Worm (Caenorhabditis elegans) whole organism, early embryonic: ENCODE measurements around the gene rml-3.

Experiments
- aly-1 ChIP-seq: sonication (generic microtip); optimal IDR thresholded peaks from 2 replicates; lab custom pipeline; 2016; ENCODE audit warnings: missing genetic modification characterization, missing compliant biosample characterization
- ama-1 ChIP-seq: fragments of 150-350 bp; optimal IDR thresholded peaks from 2 replicates; lab custom pipeline; 2014
- ceh-13 ChIP-seq: fragments of 200-800 bp; sonication (Bioruptor generic); optimal IDR thresholded peaks from 2 replicates; lab custom pipeline; 2018; ENCODE audit warnings: mild to moderate bottlenecking, missing genetic modification characterization, missing compliant biosample characterization
- ceh-36 ChIP-seq: sonication (generic microtip); optimal IDR thresholded peaks from 2 replicates; lab custom pipeline; 2016; ENCODE audit warnings: missing genetic modification characterization, inconsistent platforms, missing compliant biosample characterization
- hmg-4 ChIP-seq: fragments of 200-800 bp; sonication (Bioruptor generic); optimal IDR thresholded peaks from 2 replicates; lab custom pipeline; 2018; ENCODE audit warnings: mild to moderate bottlenecking, missing genetic modification characterization, missing compliant biosample characterization
- hnd-1 ChIP-seq: sonication (generic microtip); optimal IDR thresholded peaks from 2 replicates; lab custom pipeline; 2016; ENCODE audit warnings: missing genetic modification characterization, missing compliant biosample characterization
- pes-1 ChIP-seq: fragments of 200-800 bp; sonication (Bioruptor generic); IDR thresholded peaks from 2 replicates; pipeline ENCODE4 v1.3.6; 2022; ENCODE audit warnings: missing genetic modification reagents, missing genetic modification characterization, missing compliant biosample characterization
- scrt-1 ChIP-seq: fragments of 200-800 bp; sonication (Bioruptor generic); IDR thresholded peaks from 2 replicates; pipeline ENCODE4 v1.3.6; 2022; ENCODE audit warnings: missing genetic modification characterization, missing compliant biosample characterization
- tbx-11 ChIP-seq: fragments of 200-800 bp; sonication (Bioruptor generic); IDR thresholded peaks from 2 replicates; pipeline ENCODE4 v1.3.6; 2022; ENCODE audit warnings: missing genetic modification characterization, missing compliant biosample characterization
- tbx-37 ChIP-seq: fragments of 200-800 bp; sonication (Bioruptor generic); conservative IDR thresholded peaks from 2 replicates; pipeline ENCODE4 v1.3.6; 2022; ENCODE audit warnings: missing genetic modification reagents, missing genetic modification characterization, missing compliant biosample characterization

DNA sequence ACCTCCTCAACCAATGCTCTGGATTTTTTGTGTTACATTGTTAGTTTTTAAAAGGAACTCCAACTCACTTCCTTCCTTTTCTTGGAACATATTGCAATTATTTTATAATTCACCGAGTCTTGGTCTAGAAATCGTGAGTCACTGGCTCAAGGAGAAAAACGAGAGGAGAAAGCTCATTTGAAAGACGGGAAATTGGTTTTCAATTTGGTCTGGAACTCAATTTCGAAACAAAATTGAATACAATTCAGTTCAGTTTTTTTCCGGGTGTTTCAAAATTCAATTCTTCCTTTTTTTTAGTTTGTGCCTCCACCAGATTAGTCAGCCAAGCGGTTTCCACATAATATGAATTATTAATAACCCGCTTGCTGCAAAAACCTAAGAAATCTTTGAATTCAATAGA, 9.0 kb upstream of the rml-3 start:
- TF ChIP-seq ama-1 (no peak), tbx-11 (GFP tag; lab: Robert Waterston, UW) (no peak), tbx-37 (GFP tag; lab: Robert Waterston, UW) (no peak), pes-1 (GFP tag; lab: Robert Waterston, UW) (no peak), scrt-1 (no peak), aly-1 (tag; lab: Kevin White, UChicago) (no peak), ceh-13 (no peak), hmg-4 (GFP tag; lab: Kevin White, UChicago) (no peak), ceh-36 (tag; lab: Kevin White, UChicago) (no peak), hnd-1 (no peak)
